Fruit fly (Drosophila melanogaster): ENCODE measurements around the gene CG9500.

CG9500 gene

DNA sequence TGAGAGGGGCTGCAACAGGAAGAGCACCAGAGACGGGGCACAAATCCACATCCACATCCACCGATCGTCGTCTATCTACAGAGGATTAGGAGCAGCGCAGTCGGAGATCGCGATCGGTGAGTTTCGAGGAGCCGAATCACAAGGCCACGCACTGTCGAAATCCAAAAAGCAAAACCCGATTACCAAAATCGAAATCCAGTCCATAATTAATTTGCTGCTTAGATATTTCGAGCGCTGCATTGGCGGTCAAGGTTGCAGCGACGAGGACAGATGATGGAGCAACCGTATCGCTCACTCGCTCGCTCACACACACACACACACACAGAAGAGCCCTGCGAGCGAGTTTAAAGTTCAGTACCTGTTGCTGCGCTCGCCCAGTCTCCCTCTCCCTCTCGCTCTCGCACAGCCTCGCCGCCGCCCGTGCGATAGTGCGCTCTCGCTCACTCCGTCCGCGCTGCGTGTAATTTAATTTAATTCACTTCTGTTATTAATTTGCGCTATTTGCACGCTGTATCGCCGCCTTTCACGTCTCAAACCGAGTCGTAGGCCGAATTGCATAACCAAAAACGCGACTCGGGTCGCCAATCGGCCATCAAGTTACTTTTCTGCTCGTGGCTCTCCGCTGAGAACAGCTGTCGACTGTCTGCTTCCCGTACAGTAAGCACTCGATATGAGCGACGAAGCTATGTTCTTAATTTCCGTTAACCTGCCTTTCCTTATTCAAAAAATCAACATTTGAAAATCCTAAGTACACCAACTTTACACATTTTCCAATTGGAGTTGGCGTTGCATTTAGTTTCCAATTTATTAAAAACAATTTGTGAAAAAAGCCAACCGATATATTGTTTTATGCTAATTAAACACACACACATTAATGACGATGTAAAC is 18.9 kb downstream of the CG9500 start (continued):
- TF ChIP-seq az2 (GFP tag; optimal IDR thresholded peaks at IDR 0.05), result peak; percentile 33
- TF ChIP-seq CG11504 (tag; optimal IDR thresholded peaks at IDR 0.05), result peak; percentile 61
- TF ChIP-seq ap (GFP tag; IDR thresholded peaks at IDR 0.05), result no peak
- TF ChIP-seq knrl (GFP tag; IDR thresholded peaks at IDR 0.05; ENCODE audit: partially characterized antibody), result no peak
- TF ChIP-seq CG10431 (GFP tag; optimal IDR thresholded peaks at IDR 0.05), result no peak
- no peak for TF ChIP-seq CrebB (tag; optimal IDR thresholded peaks at IDR 0.05)
- peak; percentile 26 for TF ChIP-seq CG10462 (GFP tag; optimal IDR thresholded peaks at IDR 0.05)
- peak; percentile 18; the same call in 1 of the 2 replicates for TF ChIP-seq al (GFP tag; IDR thresholded peaks at IDR 0.05)
- TF ChIP-seq croc (GFP tag; conservative IDR thresholded peaks at IDR 0.05), result 0 out of 3 replicates have a peak, but pooled peaks have one; percentile 15
- peak; percentile 89 for TF ChIP-seq CG8478 (optimal IDR thresholded peaks at IDR 0.05)
- no peak for TF ChIP-seq CG12219 (GFP tag; optimal IDR thresholded peaks at IDR 0.05)
- TF ChIP-seq ssp (GFP tag; IDR thresholded peaks at IDR 0.05), result no peak
- TF ChIP-seq pan (optimal IDR thresholded peaks at IDR 0.05), result no peak
- peak in 1 of 2 experiments; percentile 57 for TF ChIP-seq pan (GFP tag; optimal IDR thresholded peaks at IDR 0.05 in 1 of 2, IDR thresholded peaks at IDR 0.05 in 1 of 2)
- no peak for TF ChIP-seq sim (GFP tag; IDR thresholded peaks at IDR 0.05)
- TF ChIP-seq Sin3A (optimal IDR thresholded peaks at IDR 0.05), result no peak
- TF ChIP-seq sna (GFP tag; IDR thresholded peaks at IDR 0.05; ENCODE audit: partially characterized antibody), result peak; percentile 15; the same call in 1 of the 2 replicates
- TF ChIP-seq MTF-1 (GFP tag; optimal IDR thresholded peaks at IDR 0.05; ENCODE audit: borderline replicate concordance), result peak; percentile 16
- no peak for TF ChIP-seq otp (GFP tag; IDR thresholded peaks at IDR 0.05)
- no peak for TF ChIP-seq Lpt (GFP tag; optimal IDR thresholded peaks at IDR 0.05)
- no peak for TF ChIP-seq CG10959 (GFP tag; IDR thresholded peaks at IDR 0.05)
- TF ChIP-seq CG42726 (GFP tag; IDR thresholded peaks at IDR 0.05; ENCODE audit: partially characterized antibody), result 0 out of 2 replicates have a peak, but pooled peaks have one; percentile 49
- peak; percentile 18 for TF ChIP-seq dm (GFP tag; optimal IDR thresholded peaks at IDR 0.05)
- peak; percentile 31 for TF ChIP-seq Oli (tag; optimal IDR thresholded peaks at IDR 0.05)
- peak; percentile 9 for TF ChIP-seq CG18619 (GFP tag; optimal IDR thresholded peaks at IDR 0.05)
- no peak for TF ChIP-seq wor (GFP tag; IDR thresholded peaks at IDR 0.05)
- TF ChIP-seq kni (GFP tag; optimal IDR thresholded peaks at IDR 0.05), result peak; percentile 97
- peak; percentile 43; the same call in 1 of the 2 replicates for TF ChIP-seq CG6689 (GFP tag; IDR thresholded peaks at IDR 0.05)
- no peak for TF ChIP-seq B-H2 (GFP tag; optimal IDR thresholded peaks at IDR 0.05)
- TF ChIP-seq twi (tag; optimal IDR thresholded peaks at IDR 0.05), result no peak
- TF ChIP-seq CG18476 (GFP tag; optimal IDR thresholded peaks at IDR 0.05), result peak; percentile 25
- TF ChIP-seq CG7271 (tag; optimal IDR thresholded peaks at IDR 0.05), result no peak
- TF ChIP-seq run (tag; optimal IDR thresholded peaks at IDR 0.05), result no peak
- no peak for TF ChIP-seq Taf1 (GFP tag; IDR thresholded peaks at IDR 0.05)
- TF ChIP-seq Dek (tag; optimal IDR thresholded peaks at IDR 0.05), result peak; percentile 55
- no peak for TF ChIP-seq eve (GFP tag; optimal IDR thresholded peaks at IDR 0.05)
- no peak for TF ChIP-seq psq (GFP tag; optimal IDR thresholded peaks at IDR 0.05)
- TF ChIP-seq CG7987 (GFP tag; optimal IDR thresholded peaks at IDR 0.05), result no peak
- peak; percentile 11 for TF ChIP-seq caup (GFP tag; optimal IDR thresholded peaks at IDR 0.05; ENCODE audit: severe bottlenecking)
- TF ChIP-seq CG4328 (GFP tag; optimal IDR thresholded peaks at IDR 0.05), result no peak
- TF ChIP-seq yki (optimal IDR thresholded peaks at IDR 0.05), result no peak
- peak; percentile 28 for TF ChIP-seq Hmr (GFP tag; optimal IDR thresholded peaks at IDR 0.05)
- TF ChIP-seq Jarid2 (GFP tag; optimal IDR thresholded peaks at IDR 0.05), result peak; percentile 33
- no peak for TF ChIP-seq NFAT (GFP tag; IDR thresholded peaks at IDR 0.05)
- TF ChIP-seq sr (GFP tag; IDR thresholded peaks at IDR 0.05), result no peak
- no peak for TF ChIP-seq C15 (GFP tag; IDR thresholded peaks at IDR 0.05)
- TF ChIP-seq CG10147 (GFP tag; optimal IDR thresholded peaks at IDR 0.05), result no peak
- peak; percentile 42 for TF ChIP-seq dmrt99B (tag; optimal IDR thresholded peaks at IDR 0.05)
- no peak for TF ChIP-seq Stat92E (GFP tag; optimal IDR thresholded peaks at IDR 0.05)

All from whole organism, embryonic.